Worm (Caenorhabditis elegans): ENCODE measurements around the gene emb-27.

ce11 chrII:8178614-8179013, 16.6 kb upstream of the emb-27 start:
- TF ChIP-seq ZK546.5 (tag; optimal IDR thresholded peaks at IDR 0.05) (no peak), hmg-11 (tag; optimal IDR thresholded peaks at IDR 0.05) (no peak), nhr-28 (tag; optimal IDR thresholded peaks at IDR 0.05) (no peak), zag-1 (tag; optimal IDR thresholded peaks at IDR 0.05) (no peak), unc-62 (GFP tag; optimal IDR thresholded peaks at IDR 0.05) (no peak), ztf-11 (tag; optimal IDR thresholded peaks at IDR 0.05) (no peak), nhr-67 (tag; optimal IDR thresholded peaks at IDR 0.05) (no peak), snpc-4 (tag; optimal IDR thresholded peaks at IDR 0.05) (no peak)
